Worm (Caenorhabditis elegans) whole organism, young adult: ENCODE measurements around the gene M176.10.

Source experiments
- K12H6.12 ChIP-seq: fragments of 200-800 bp; sonication (Bioruptor generic); optimal IDR thresholded peaks from 2 replicates; lab custom pipeline; 2018; ENCODE audit warnings: mild to moderate bottlenecking, missing genetic modification characterization, missing compliant biosample characterization
- Y53F4B.3 ChIP-seq: fragments of 200-800 bp; sonication (Bioruptor generic); IDR thresholded peaks from 2 replicates; pipeline ENCODE4 v1.3.6; 2022; ENCODE audit warnings: missing genetic modification reagents, missing genetic modification characterization, missing compliant biosample characterization
- efl-1 ChIP-seq: fragments of 150-350 bp; optimal IDR thresholded peaks from 2 replicates; lab custom pipeline; 2014; ENCODE audit warnings: missing biosample characterization, missing genetic modification reagents, missing genetic modification characterization
- mel-28 ChIP-seq: sonication (generic microtip); optimal IDR thresholded peaks from 2 replicates; lab custom pipeline; 2016; ENCODE audit warnings: borderline replicate concordance, mild to moderate bottlenecking, missing genetic modification characterization, missing compliant biosample characterization
- mxl-1 ChIP-seq: sonication (generic microtip); optimal IDR thresholded peaks from 2 replicates; lab custom pipeline; 2016; ENCODE audit warnings: missing genetic modification characterization, missing compliant biosample characterization
- unc-62 ChIP-seq: fragments of 150-350 bp; optimal IDR thresholded peaks from 2 replicates; lab custom pipeline; 2014; ENCODE audit warnings: missing biosample characterization, missing genetic modification reagents, missing genetic modification characterization
- ztf-28 ChIP-seq: fragments of 200-800 bp; sonication (Bioruptor generic); IDR thresholded peaks from 2 replicates; pipeline ENCODE4 v1.3.6; 2022; ENCODE audit warnings: missing genetic modification reagents, missing genetic modification characterization, missing compliant biosample characterization

DNA sequence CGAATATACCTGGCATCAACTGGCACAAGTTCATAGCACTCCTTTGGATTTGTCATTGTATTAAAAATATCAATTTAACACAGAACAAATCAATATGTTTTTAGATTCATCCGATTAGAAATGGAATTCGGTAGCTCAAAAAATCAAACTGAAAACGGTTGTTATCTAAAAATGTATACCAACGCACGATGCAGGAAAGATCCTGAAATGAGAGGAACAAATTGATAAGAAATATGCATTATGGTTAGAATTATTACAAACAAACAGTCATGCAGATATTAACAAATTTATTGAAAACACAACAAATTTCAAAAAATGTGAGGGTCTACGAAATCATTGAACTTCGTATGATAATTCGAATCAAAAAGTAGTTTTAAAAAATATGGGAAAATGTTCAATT, 44.1 kb upstream of the M176.10 start, which contains the start of gene T19H5.6:
- TF ChIP-seq ztf-28 (no peak), Y53F4B.3 (GFP tag; lab: Robert Waterston, UW) (no peak), mel-28 (tag; lab: Kevin White, UChicago) (no peak), K12H6.12 (tag; lab: Kevin White, UChicago) (no peak), efl-1 (GFP tag; lab: Kevin White, UChicago) (no peak), mxl-1 (tag; lab: Kevin White, UChicago) (no peak), unc-62 (no peak)
